Fruit fly (Drosophila melanogaster): Measurements from ENCODE around the gene CG13685.

Gene CG13685

DNA sequence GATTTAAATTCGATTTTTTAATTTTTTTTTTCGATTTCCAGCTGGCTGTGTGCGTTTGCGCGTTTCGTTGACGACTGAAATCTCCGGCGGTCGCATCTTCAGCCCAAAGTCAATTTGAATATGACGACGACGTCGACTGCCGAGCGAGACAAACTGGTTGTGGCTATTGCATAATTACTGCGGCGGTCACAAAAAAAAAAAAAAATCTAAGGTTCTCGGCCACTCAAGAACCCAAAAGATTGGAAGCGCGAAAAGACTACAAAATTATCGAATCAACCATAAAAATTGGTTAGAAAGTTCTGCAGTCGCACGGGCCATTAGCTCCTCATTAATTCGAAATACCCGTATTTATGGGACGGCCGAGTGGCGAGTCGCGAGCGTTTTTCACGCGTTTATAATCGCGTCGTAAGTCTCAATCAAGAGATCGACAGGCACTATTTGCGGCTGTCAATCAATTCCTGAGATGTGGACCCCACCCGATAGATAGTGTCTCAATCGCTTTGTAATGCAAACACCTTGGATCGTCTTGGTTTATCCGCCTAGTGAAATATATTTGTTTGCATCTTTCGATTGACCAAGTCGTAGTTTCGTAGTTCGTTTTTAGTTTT is 14.9 kb upstream of the CG13685 start, which contains the start of gene CG8492:
Gene CG8492 (minus strand): TSS at position 51 of the 608 bp plus-strand sequence.
- TF ChIP-seq Myc (optimal IDR thresholded peaks at IDR 0.05) = peak; percentile 37
- TF ChIP-seq lola (GFP tag; optimal IDR thresholded peaks at IDR 0.05) = no peak

DNA sequence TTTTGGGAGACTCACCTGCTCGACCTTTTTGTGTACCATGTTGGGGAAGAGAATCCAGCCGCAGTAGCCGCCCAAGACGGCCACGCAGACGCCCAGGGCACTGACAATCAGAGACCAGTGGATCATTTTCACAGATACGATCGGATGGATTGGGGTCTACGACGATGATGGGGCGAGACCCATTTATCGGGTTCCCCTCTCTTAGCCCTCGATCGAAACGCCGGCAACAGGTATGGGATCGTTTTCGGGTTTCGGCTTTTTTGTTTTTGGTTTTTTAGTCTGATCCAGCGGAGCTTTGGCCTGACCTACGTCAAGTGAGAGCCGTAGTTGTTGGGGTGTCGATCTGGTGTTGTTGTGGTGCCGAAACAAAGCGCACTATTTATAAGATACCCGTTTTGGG is 5.2 kb upstream of the CG13685 start:
- TF ChIP-seq jim (GFP tag; optimal IDR thresholded peaks at IDR 0.05) (peak; percentile 3), Abd-B (GFP tag; optimal IDR thresholded peaks at IDR 0.05) (no peak), lola (GFP tag; optimal IDR thresholded peaks at IDR 0.05) (no peak), Rel (GFP tag; optimal IDR thresholded peaks at IDR 0.05) (no peak), Rel (tag; optimal IDR thresholded peaks at IDR 0.05) (no peak), Hr78 (GFP tag; optimal IDR thresholded peaks at IDR 0.05) (no peak), dmrt93B (GFP tag; optimal IDR thresholded peaks at IDR 0.05) (no peak), h (GFP tag; optimal IDR thresholded peaks at IDR 0.05) (no peak), woc (GFP tag; optimal IDR thresholded peaks at IDR 0.05) (no peak)

DNA sequence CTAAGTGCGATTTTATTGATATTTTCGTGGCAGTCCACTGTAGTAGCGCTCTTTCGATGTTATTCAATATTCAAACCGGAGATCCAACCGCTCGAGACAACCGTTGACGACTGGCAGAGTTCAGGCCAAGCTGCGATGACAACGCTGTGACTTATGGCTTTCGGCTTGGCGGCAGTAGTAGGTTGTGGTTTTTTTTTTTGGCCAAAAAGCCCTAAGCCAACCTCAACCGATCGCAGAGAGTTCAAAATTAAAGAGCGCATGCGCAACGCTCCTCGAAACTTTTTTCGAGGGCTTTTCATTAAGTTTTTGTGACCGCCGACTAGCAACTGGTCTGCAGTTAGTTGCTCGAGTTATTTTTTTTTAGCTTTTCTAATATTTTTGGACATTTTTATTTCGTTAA is 4.2 kb upstream of the CG13685 start, which contains the start of gene Snmp2:
Gene Snmp2 (minus strand): TSS at position 101 of the 400 bp plus-strand sequence.
- TF ChIP-seq Hnf4 (GFP tag; optimal IDR thresholded peaks at IDR 0.05) = no peak
- TF ChIP-seq HLH106 (tag; optimal IDR thresholded peaks at IDR 0.05) = no peak

dm6 chr3L:7743741-7744140 is 3.4 kb upstream of the CG13685 start:
- TF ChIP-seq Jra (GFP tag; optimal IDR thresholded peaks at IDR 0.05) (no peak), Vsx2 (GFP tag; optimal IDR thresholded peaks at IDR 0.05; ENCODE audit: partially characterized antibody) (peak; percentile 13)

dm6 chr3L:7754109-7754508 is 7.0 kb downstream of the CG13685 start, which contains the start of gene CG7409:
Gene CG7409 (plus strand): TSS chr3L:7754409.
- TF ChIP-seq rgr (GFP tag; optimal IDR thresholded peaks at IDR 0.05) (no peak), CG32264 (GFP tag; optimal IDR thresholded peaks at IDR 0.05) (no peak), psq (GFP tag; optimal IDR thresholded peaks at IDR 0.05) (no peak), woc (GFP tag; optimal IDR thresholded peaks at IDR 0.05) (no peak), sage (GFP tag; optimal IDR thresholded peaks at IDR 0.05) (no peak), Abd-B (GFP tag; optimal IDR thresholded peaks at IDR 0.05) (no peak), CrebA (GFP tag; optimal IDR thresholded peaks at IDR 0.05; ENCODE audit: borderline replicate concordance) (no peak), Dif (GFP tag; optimal IDR thresholded peaks at IDR 0.05; ENCODE audit: partially characterized antibody) (no peak), dl (GFP tag; optimal IDR thresholded peaks at IDR 0.05; ENCODE audit: insufficient read depth in 1 of 2, partially characterized antibody in 2 of 2) (no peak), h (GFP tag; optimal IDR thresholded peaks at IDR 0.05) (no peak), OdsH (GFP tag; optimal IDR thresholded peaks at IDR 0.05) (no peak), Mio (GFP tag; optimal IDR thresholded peaks at IDR 0.05) (no peak), Myc (optimal IDR thresholded peaks at IDR 0.05) (no peak), HLH106 (tag; optimal IDR thresholded peaks at IDR 0.05) (no peak), dsf (GFP tag; optimal IDR thresholded peaks at IDR 0.05; ENCODE audit: borderline replicate concordance) (no peak), GATAd (GFP tag; optimal IDR thresholded peaks at IDR 0.05) (no peak), tai (GFP tag; optimal IDR thresholded peaks at IDR 0.05) (no peak), Hnf4 (GFP tag; optimal IDR thresholded peaks at IDR 0.05) (no peak), Rel (GFP tag; optimal IDR thresholded peaks at IDR 0.05) (no peak), Rel (tag; optimal IDR thresholded peaks at IDR 0.05) (no peak)

DNA sequence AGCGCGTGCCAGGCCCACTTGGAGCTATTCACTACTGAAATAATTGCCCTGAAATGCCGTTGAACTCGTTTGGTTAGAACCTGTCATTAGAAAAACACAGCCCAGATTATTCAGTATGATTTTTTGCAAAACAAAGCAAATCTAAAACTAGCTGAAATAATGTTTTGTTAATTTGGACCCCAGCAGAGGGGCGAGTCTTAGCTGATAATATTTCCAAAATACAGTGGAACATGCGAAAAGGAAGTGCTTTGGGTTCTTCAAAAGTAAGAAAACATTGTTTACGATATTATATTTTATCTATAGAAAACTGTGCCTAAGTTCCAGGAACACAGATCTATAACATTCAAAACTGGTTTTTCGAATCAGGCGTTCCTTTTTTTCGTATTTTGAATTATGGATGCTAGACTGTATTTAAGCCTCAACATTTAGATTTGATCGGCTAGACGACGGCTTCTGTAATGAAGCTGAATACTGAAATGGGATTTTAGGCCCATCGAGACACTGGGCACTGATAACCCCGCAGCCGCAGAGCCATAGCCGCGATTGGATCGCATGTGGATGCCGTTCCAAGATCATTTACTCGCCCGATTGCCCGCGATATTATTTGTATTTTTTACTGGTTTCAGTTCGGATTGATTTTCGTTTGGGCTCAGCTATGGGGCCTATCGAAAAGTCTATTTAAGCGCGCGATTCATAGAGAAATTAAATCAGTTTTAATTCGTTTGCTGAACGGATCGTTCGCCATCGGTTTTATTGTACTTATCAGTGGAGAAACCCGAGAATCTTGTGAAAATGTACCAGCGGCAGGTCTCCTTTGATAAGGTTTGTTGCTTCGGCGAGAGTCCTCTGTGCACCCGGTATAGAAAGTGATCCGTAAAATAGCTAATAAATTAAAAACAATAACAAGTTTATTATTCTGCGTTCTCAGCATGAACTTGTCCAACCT is 13.0 kb downstream of the CG13685 start, which contains the start of gene Hn:
Gene Hn (plus strand): TSS at position 619 of the 946 bp plus-strand sequence.
- TF ChIP-seq brk (GFP tag; optimal IDR thresholded peaks at IDR 0.05) (no peak), br (GFP tag; optimal IDR thresholded peaks at IDR 0.05) (peak; percentile 47), Rel (GFP tag; optimal IDR thresholded peaks at IDR 0.05) (no peak), Rel (tag; optimal IDR thresholded peaks at IDR 0.05) (peak; percentile 74)

Measured in whole organism, wandering third instar larva.